Worm (Caenorhabditis elegans): ENCODE results near the gene dos-1.
A peak's percentile ranks its signal among the peaks of the same experiment; 100 is the strongest.

The dos-1 gene

DNA sequence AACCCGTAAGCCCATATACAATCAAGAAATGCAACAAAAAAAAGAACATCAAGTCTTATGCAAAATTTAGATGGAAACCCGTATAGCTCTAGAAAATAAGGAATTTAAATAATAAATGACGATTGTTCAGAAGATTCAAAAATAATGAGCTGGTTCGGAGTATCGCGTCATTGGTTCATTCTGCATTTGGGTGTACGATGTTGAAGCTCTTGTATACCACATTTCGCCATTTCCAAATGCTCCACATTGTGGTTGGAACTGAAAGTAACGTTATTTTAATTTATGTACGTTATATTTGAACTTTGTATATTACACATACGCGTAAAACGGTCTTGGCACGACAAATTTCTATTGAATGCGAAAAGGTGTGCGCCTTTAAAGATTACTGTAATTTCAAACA is 43.5 kb upstream of the dos-1 start (continued):
- no peak for TF ChIP-seq nhr-85 (tag)
- no peak for TF ChIP-seq nhr-47 (tag; optimal IDR thresholded peaks at IDR 0.05)
- no peak for TF ChIP-seq ztf-4 (tag; optimal IDR thresholded peaks at IDR 0.05)
- TF ChIP-seq nhr-71 (tag; optimal IDR thresholded peaks at IDR 0.05) = peak; percentile 56

DNA sequence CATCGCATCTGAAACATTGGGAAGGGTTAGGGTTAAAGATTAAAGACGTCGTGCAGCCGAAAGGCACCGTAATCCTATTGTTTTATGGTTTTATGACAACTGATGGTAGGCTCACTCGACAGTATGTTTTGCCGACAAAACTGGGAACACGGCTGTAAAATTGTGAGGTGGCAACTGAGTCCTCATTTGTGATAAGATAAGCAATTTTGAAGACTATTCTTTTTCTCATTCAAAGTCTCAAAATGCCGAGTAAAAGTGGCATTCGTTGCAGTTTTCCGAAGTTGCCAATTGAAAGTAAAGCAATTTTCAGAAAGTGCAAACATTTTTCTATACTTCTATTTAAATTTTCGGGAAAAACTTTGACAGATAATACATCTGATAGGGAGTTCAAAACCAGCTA is 34.0 kb upstream of the dos-1 start:
- TF ChIP-seq fkh-4 (tag; optimal IDR thresholded peaks at IDR 0.05; ENCODE audit: borderline replicate concordance) (no peak), ceh-63 (GFP tag; optimal IDR thresholded peaks at IDR 0.05) (no peak)

DNA sequence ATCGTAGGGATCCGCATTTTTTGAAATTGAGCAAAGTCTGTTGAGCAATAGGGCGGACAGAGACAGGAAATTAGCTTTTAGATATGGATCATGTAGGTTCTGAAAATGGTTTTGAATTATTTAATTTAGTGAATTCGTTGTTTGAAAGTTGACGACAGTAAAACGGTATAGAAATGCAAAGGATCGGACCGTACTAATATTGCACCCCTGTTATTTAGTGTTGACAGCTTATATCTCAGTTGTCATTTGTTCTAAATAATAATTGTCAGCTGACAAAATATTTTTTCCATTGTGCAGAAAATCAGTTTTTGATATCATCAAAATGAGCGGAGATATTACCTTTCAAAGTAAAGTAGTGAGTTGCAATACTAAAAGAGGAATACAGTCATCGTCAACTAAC is 32.4 kb upstream of the dos-1 start, which contains the start of gene lin-12:
Gene lin-12, minus strand, starts transcription at position 101 of the 400 bp plus-strand sequence.
- TF ChIP-seq F16B12.6 (tag; optimal IDR thresholded peaks at IDR 0.05) (no peak), egl-27 (tag; optimal IDR thresholded peaks at IDR 0.05) (no peak), fkh-10 (GFP tag; optimal IDR thresholded peaks at IDR 0.05) (no peak), nhr-237 (tag; optimal IDR thresholded peaks at IDR 0.05) (no peak), efl-1 (optimal IDR thresholded peaks at IDR 0.05) (no peak), efl-1 (GFP tag; optimal IDR thresholded peaks at IDR 0.05 in 1 of 2) (peak in 1 of 2 experiments; percentile 64), efl-3 (GFP tag; optimal IDR thresholded peaks at IDR 0.05) (no peak), lir-3 (tag; optimal IDR thresholded peaks at IDR 0.05; ENCODE audit: poor library complexity) (no peak)

DNA sequence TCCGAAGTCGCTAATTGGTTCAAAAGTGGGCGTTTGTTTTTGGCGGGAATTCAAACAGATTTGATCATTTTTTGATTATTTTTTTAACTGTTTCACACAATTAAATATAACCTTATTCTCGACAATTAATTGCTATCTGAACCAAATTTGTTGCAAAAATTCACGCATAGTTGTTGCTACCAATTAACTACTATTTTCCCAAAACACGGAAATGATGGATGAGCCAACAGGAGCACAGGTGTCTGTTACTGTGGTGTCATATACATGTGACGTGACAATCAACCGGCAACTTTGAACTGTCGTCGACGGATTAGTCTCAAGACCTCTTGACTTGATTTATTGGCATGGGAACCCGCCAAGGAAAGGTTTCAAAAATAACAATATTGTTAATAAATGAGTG is 31.0 kb upstream of the dos-1 start:
- TF ChIP-seq tlp-1 (tag; optimal IDR thresholded peaks at IDR 0.05) = no peak
- no peak for TF ChIP-seq pag-3 (tag; optimal IDR thresholded peaks at IDR 0.05; ENCODE audit: borderline replicate concordance, insufficient read depth)
- TF ChIP-seq pax-3 (tag; optimal IDR thresholded peaks at IDR 0.05) = no peak
- TF ChIP-seq unc-98 (GFP tag; IDR thresholded peaks at IDR 0.05) = no peak
- no peak for TF ChIP-seq egl-27 (tag; optimal IDR thresholded peaks at IDR 0.05)
- no peak for TF ChIP-seq sptf-1 (tag; optimal IDR thresholded peaks at IDR 0.05)
- TF ChIP-seq fos-1 (tag; optimal IDR thresholded peaks at IDR 0.05) = no peak
- TF ChIP-seq efl-1 (optimal IDR thresholded peaks at IDR 0.05) = no peak
- no peak for TF ChIP-seq efl-1 (GFP tag; optimal IDR thresholded peaks at IDR 0.05 in 1 of 2)

DNA sequence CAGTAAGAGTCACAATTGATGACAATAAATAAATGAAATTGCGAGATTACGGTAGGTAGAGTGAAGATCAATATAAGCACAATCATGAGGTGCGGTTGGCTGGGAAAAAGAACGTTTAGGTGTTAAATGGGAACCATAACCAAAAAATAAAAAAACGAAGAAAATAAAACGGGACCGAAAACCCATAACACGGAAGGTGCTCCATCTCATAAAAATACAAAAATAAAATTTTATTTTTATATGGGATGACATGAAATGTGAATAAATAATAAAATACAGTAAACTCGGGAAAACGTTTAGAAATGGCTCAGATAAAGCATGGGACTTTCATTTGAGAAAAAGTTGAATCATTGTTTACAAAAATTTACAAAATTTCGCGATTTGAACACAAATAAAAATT is 28.2 kb upstream of the dos-1 start, which contains the start of gene F02A9.7:
Gene F02A9.7, minus strand, starts transcription at position 101 of the 400 bp plus-strand sequence.
- TF ChIP-seq fkh-4 (tag; optimal IDR thresholded peaks at IDR 0.05; ENCODE audit: borderline replicate concordance) (no peak), ets-5 (GFP tag; IDR thresholded peaks at IDR 0.05) (no peak), ztf-4 (tag; optimal IDR thresholded peaks at IDR 0.05) (no peak), mef-2 (tag; optimal IDR thresholded peaks at IDR 0.05) (no peak), sox-4 (tag; optimal IDR thresholded peaks at IDR 0.05) (no peak), ceh-63 (GFP tag; optimal IDR thresholded peaks at IDR 0.05) (no peak), nhr-71 (tag; optimal IDR thresholded peaks at IDR 0.05) (no peak), snu-23 (GFP tag; optimal IDR thresholded peaks at IDR 0.05) (no peak), zag-1 (tag; optimal IDR thresholded peaks at IDR 0.05) (no peak), pax-3 (tag; optimal IDR thresholded peaks at IDR 0.05) (no peak), unc-98 (GFP tag; IDR thresholded peaks at IDR 0.05) (no peak), pag-3 (tag; optimal IDR thresholded peaks at IDR 0.05; ENCODE audit: borderline replicate concordance, insufficient read depth) (no peak), Y116A8C.19 (tag; optimal IDR thresholded peaks at IDR 0.05; ENCODE audit: borderline replicate concordance) (no peak), lin-14 (GFP tag; optimal IDR thresholded peaks at IDR 0.05) (no peak), ceh-90 (tag; optimal IDR thresholded peaks at IDR 0.05) (no peak), F16B12.6 (tag; optimal IDR thresholded peaks at IDR 0.05) (no peak), nhr-90 (tag; optimal IDR thresholded peaks at IDR 0.05; ENCODE audit: poor library complexity) (no peak), tlp-1 (tag; optimal IDR thresholded peaks at IDR 0.05) (no peak), blmp-1 (tag; optimal IDR thresholded peaks at IDR 0.05) (no peak)

DNA sequence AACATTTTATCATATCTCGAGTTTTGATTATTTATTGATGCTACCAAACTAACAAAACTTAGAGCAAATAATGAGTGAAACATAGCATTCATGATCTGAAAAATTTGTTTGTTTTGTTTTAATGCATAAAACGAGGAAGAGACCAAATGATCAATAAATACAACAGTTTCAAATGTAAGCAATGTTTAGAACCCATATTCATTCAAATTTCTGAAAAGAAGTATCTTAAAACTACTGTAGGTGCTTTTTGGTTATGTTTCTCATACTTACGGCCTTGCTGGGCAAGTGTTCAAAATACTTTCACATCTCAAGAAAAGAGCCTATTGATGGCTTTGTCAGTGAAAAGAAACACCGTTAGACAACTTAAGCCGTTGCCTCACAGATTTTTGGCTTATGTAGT is 26.0 kb upstream of the dos-1 start, which contains the start of gene F02A9.1:
Gene F02A9.1, minus strand, starts transcription at position 101 of the 400 bp plus-strand sequence.
- TF ChIP-seq hpl-2 (GFP tag; optimal IDR thresholded peaks at IDR 0.05) (no peak), grh-1 (GFP tag; IDR thresholded peaks at IDR 0.05) (no peak), C34B4.2 (tag; optimal IDR thresholded peaks at IDR 0.05) (no peak), dsc-1 (tag; optimal IDR thresholded peaks at IDR 0.05) (no peak), ceh-8 (GFP tag; optimal IDR thresholded peaks at IDR 0.05) (no peak), sup-37 (GFP tag; optimal IDR thresholded peaks at IDR 0.05) (no peak), ama-1 (optimal IDR thresholded peaks at IDR 0.05) (no peak), lin-15B (tag; optimal IDR thresholded peaks at IDR 0.05) (no peak), ceh-90 (tag; optimal IDR thresholded peaks at IDR 0.05) (no peak), C04F5.9 (tag; optimal IDR thresholded peaks at IDR 0.05) (no peak), Y116A8C.19 (tag; optimal IDR thresholded peaks at IDR 0.05; ENCODE audit: borderline replicate concordance) (no peak), efl-3 (GFP tag; optimal IDR thresholded peaks at IDR 0.05) (no peak), egl-27 (tag; optimal IDR thresholded peaks at IDR 0.05) (no peak), nhr-71 (tag; optimal IDR thresholded peaks at IDR 0.05) (no peak), elt-3 (tag; optimal IDR thresholded peaks at IDR 0.05) (no peak), nhr-11 (tag; optimal IDR thresholded peaks at IDR 0.05) (no peak), aly-2 (tag; optimal IDR thresholded peaks at IDR 0.05) (no peak), snu-23 (GFP tag; optimal IDR thresholded peaks at IDR 0.05) (no peak), nhr-47 (tag; optimal IDR thresholded peaks at IDR 0.05) (no peak), mef-2 (tag; optimal IDR thresholded peaks at IDR 0.05) (no peak)
